Worm (Caenorhabditis elegans) whole organism, late embryonic: ENCODE measurements around the gene fbxa-142.

Experiments
- ama-1 ChIP-seq: fragments of 150-350 bp; optimal IDR thresholded peaks from 2 replicates; lab custom pipeline; 2014
- ceh-22 ChIP-seq: sonication (generic microtip); optimal IDR thresholded peaks from 2 replicates; lab custom pipeline; 2017; ENCODE audit warnings: missing biosample characterization, missing genetic modification characterization
- ceh-34 ChIP-seq: sonication (generic microtip); optimal IDR thresholded peaks from 2 replicates; lab custom pipeline; 2016; ENCODE audit warnings: mild to moderate bottlenecking, missing genetic modification characterization, missing compliant biosample characterization
- fkh-6 ChIP-seq: sonication (generic microtip); optimal IDR thresholded peaks from 2 replicates; lab custom pipeline; 2016; ENCODE audit warnings: missing genetic modification characterization, missing compliant biosample characterization
- lin-11 ChIP-seq: fragments of 200-800 bp; sonication (Bioruptor generic); optimal IDR thresholded peaks from 2 replicates; lab custom pipeline; 2018; ENCODE audit warnings: mild to moderate bottlenecking, missing genetic modification characterization, missing compliant biosample characterization
- nfya-1 ChIP-seq: sonication (generic microtip); optimal IDR thresholded peaks from 2 replicates; lab custom pipeline; 2017; ENCODE audit warnings: missing genetic modification characterization, mild to moderate bottlenecking, missing compliant biosample characterization, antibody characterized with exemption, moderate library complexity
- pag-3 ChIP-seq: sonication (generic microtip); optimal IDR thresholded peaks from 2 replicates; lab custom pipeline; 2016; ENCODE audit warnings: missing compliant biosample characterization, missing genetic modification characterization, borderline replicate concordance
- pax-1 ChIP-seq: fragments of 150-350 bp; optimal IDR thresholded peaks from 2 replicates; lab custom pipeline; 2014; ENCODE audit warnings: missing biosample characterization, missing genetic modification characterization
- pha-4 ChIP-seq: fragments of 150-350 bp; optimal IDR thresholded peaks from 2 replicates; lab custom pipeline; 2018; ENCODE audit warnings: missing biosample characterization, missing genetic modification reagents, missing genetic modification characterization
- pqm-1 ChIP-seq: sonication (generic microtip); optimal IDR thresholded peaks from 2 replicates; lab custom pipeline; 2016; ENCODE audit warnings: missing genetic modification characterization, missing compliant biosample characterization
- tbx-2 ChIP-seq: sonication (generic microtip); optimal IDR thresholded peaks from 2 replicates; lab custom pipeline; 2016; ENCODE audit warnings: missing genetic modification characterization, missing compliant biosample characterization
- unc-86 ChIP-seq: sonication (generic microtip); optimal IDR thresholded peaks from 2 replicates; lab custom pipeline; 2016; ENCODE audit warnings: missing genetic modification characterization, missing compliant biosample characterization

ce11 chrV:16159594-16159993 lies 28.4 kb upstream of the fbxa-142 start, which contains the start of gene F10A3.17:
- TF ChIP-seq unc-86 (tag; lab: Kevin White, UChicago): no peak
- TF ChIP-seq ceh-34 (tag; lab: Kevin White, UChicago): no peak
- no peak for TF ChIP-seq ceh-22 (tag; lab: Kevin White, UChicago)
- TF ChIP-seq pax-1 (tag; lab: Kevin White, UChicago): no peak
- TF ChIP-seq pqm-1 (tag; lab: Kevin White, UChicago): no peak
- no peak for TF ChIP-seq ama-1
- no peak for TF ChIP-seq fkh-6 (tag; lab: Kevin White, UChicago)
- no peak for TF ChIP-seq nfya-1 (tag; lab: Kevin White, UChicago)
- no peak for TF ChIP-seq tbx-2 (tag; lab: Kevin White, UChicago)
- TF ChIP-seq pag-3 (tag; lab: Kevin White, UChicago): no peak
- no peak for TF ChIP-seq lin-11
- TF ChIP-seq pha-4 (tag; lab: Kevin White, UChicago): no peak
